Fruit fly (Drosophila melanogaster) whole organism, embryonic: ENCODE data around the gene CG13694.

ENCODE experiments used
- CG12769 ChIP-seq: fragments of 200-800 bp; sonication (Bioruptor generic); optimal IDR thresholded peaks from 2 replicates; lab custom pipeline; 2019; ENCODE audit warnings: missing biosample characterization, mild to moderate bottlenecking, missing genetic modification characterization, moderate library complexity
- CG13296 ChIP-seq: fragments of 200-800 bp; sonication (Bioruptor generic); optimal IDR thresholded peaks from 3 replicates; lab custom pipeline; 2018; ENCODE audit warnings: missing biosample characterization, mild to moderate bottlenecking, missing genetic modification characterization
- CG13894 ChIP-seq: fragments of 200-800 bp; sonication (Bioruptor generic); optimal IDR thresholded peaks from 3 replicates; lab custom pipeline; 2018; ENCODE audit warnings: missing biosample characterization, mild to moderate bottlenecking, missing genetic modification characterization, moderate library complexity
- CG14667 ChIP-seq: fragments of 200-800 bp; sonication (Bioruptor generic); IDR thresholded peaks from 2 replicates; pipeline ENCODE4 v1.3.6; 2022; ENCODE audit warnings: missing biosample characterization, missing genetic modification characterization
- CG14965 ChIP-seq: fragments of 200-800 bp; sonication (Bioruptor generic); optimal IDR thresholded peaks from 2 replicates; lab custom pipeline; 2016; ENCODE audit warnings: missing biosample characterization, missing genetic modification characterization, borderline replicate concordance
- CG15514 ChIP-seq: fragments of 200-800 bp; sonication (Bioruptor generic); optimal IDR thresholded peaks from 3 replicates; lab custom pipeline; 2017; ENCODE audit warnings: missing biosample characterization, missing genetic modification characterization, mild to moderate bottlenecking, moderate library complexity, missing genetic modification reagents
- CG18599 ChIP-seq: fragments of 200-800 bp; sonication (Bioruptor generic); optimal IDR thresholded peaks from 3 replicates; lab custom pipeline; 2017; ENCODE audit warnings: missing biosample characterization, missing genetic modification characterization, mild to moderate bottlenecking, moderate library complexity, missing genetic modification reagents
- CG2678 ChIP-seq: fragments of 200-800 bp; sonication (Bioruptor generic); optimal IDR thresholded peaks from 3 replicates; lab custom pipeline; 2019; ENCODE audit warnings: missing biosample characterization, mild to moderate bottlenecking, missing genetic modification characterization, moderate library complexity
- CG2889 ChIP-seq: fragments of 200-800 bp; sonication (Bioruptor generic); IDR thresholded peaks from 3 replicates; pipeline ENCODE4 v1.3.6; 2022; ENCODE audit warnings: missing biosample characterization, missing genetic modification characterization
- CG34376 ChIP-seq: fragments of 200-800 bp; sonication (Bioruptor generic); optimal IDR thresholded peaks from 2 replicates; lab custom pipeline; 2018; ENCODE audit warnings: missing biosample characterization, mild to moderate bottlenecking, missing genetic modification characterization
- CG3726 ChIP-seq: fragments of 200-800 bp; sonication (Bioruptor generic); IDR thresholded peaks from 3 replicates; pipeline ENCODE4, ENCODE4 v1.3.6; 2022; ENCODE audit warnings: missing biosample characterization, missing genetic modification characterization
- CG3847 ChIP-seq: fragments of 200-800 bp; sonication (Bioruptor generic); IDR thresholded peaks from 2 replicates; pipeline ENCODE4 v1.3.6; 2022; ENCODE audit warnings: missing biosample characterization, missing genetic modification characterization
- CG4328 ChIP-seq: fragments of 200-800 bp; sonication (Bioruptor generic); optimal IDR thresholded peaks from 3 replicates; lab custom pipeline; 2017; ENCODE audit warnings: missing biosample characterization, missing genetic modification reagents, missing genetic modification characterization
- CG5180 ChIP-seq: fragments of 200-800 bp; sonication (Bioruptor generic); optimal IDR thresholded peaks from 3 replicates; lab custom pipeline; 2017; ENCODE audit warnings: missing biosample characterization, missing genetic modification characterization, mild to moderate bottlenecking, moderate library complexity, missing genetic modification reagents
- CG7556 ChIP-seq: fragments of 200-800 bp; sonication (Bioruptor generic); optimal IDR thresholded peaks from 2 replicates; lab custom pipeline; 2017; ENCODE audit warnings: missing biosample characterization, mild to moderate bottlenecking, missing genetic modification characterization
- CG7928 ChIP-seq: fragments of 200-800 bp; sonication (Bioruptor generic); optimal IDR thresholded peaks from 2 replicates; lab custom pipeline; 2017; ENCODE audit warnings: missing biosample characterization, mild to moderate bottlenecking, missing genetic modification characterization
- CG8089 ChIP-seq: fragments of 200-800 bp; sonication (Bioruptor generic); optimal IDR thresholded peaks from 3 replicates; lab custom pipeline; 2016; ENCODE audit warnings: missing biosample characterization, missing genetic modification characterization
- CG8290 ChIP-seq, 3 experiments: fragments of 200-800 bp; sonication (Bioruptor generic); optimal IDR thresholded peaks; 2 replicates each; lab custom pipeline; 2016 to 2019; ENCODE audit warnings: missing biosample characterization in 3 of 3, missing genetic modification characterization in 3 of 3, mild to moderate bottlenecking in 2 of 3, moderate library complexity in 1 of 3
- Doc3 ChIP-seq: fragments of 200-800 bp; sonication (Bioruptor generic); IDR thresholded peaks from 3 replicates; pipeline ENCODE4 v1.3.6; 2022; ENCODE audit warnings: missing biosample characterization, missing genetic modification characterization; ENCODE audit not compliant: partially characterized antibody
- Ets97D ChIP-seq: fragments of 200-800 bp; sonication (Bioruptor generic); optimal IDR thresholded peaks from 3 replicates; lab custom pipeline; 2016; ENCODE audit warnings: missing biosample characterization, missing genetic modification characterization
- GATAe ChIP-seq: fragments of 200-800 bp; sonication (Bioruptor generic); conservative IDR thresholded peaks from 2 replicates; pipeline ENCODE4 v1.3.6; 2022; ENCODE audit warnings: missing biosample characterization, missing genetic modification characterization
- Gsc ChIP-seq: fragments of 200-800 bp; sonication (Bioruptor generic); IDR thresholded peaks from 2 replicates; pipeline ENCODE4 v1.3.6; 2022; ENCODE audit warnings: missing biosample characterization, missing genetic modification characterization
- Hey ChIP-seq: fragments of 200-800 bp; sonication (Bioruptor generic); optimal IDR thresholded peaks from 3 replicates; lab custom pipeline; 2018; ENCODE audit warnings: missing biosample characterization, mild to moderate bottlenecking, missing genetic modification characterization
- Hmr ChIP-seq: fragments of 200-800 bp; sonication (Bioruptor generic); optimal IDR thresholded peaks from 3 replicates; lab custom pipeline; 2017; ENCODE audit warnings: mild to moderate bottlenecking, missing biosample characterization, missing genetic modification reagents, missing genetic modification characterization
- Hr51 ChIP-seq, 2 experiments: fragments of 200-800 bp; sonication (Bioruptor generic); optimal IDR thresholded peaks; 2 replicates in 1 of 2; 3 replicates in 1 of 2; lab custom pipeline; 2016 to 2018; ENCODE audit warnings: missing biosample characterization in 2 of 2, missing genetic modification characterization in 2 of 2, mild to moderate bottlenecking in 1 of 2, moderate library complexity in 1 of 2
- Med ChIP-seq: fragments of 200-800 bp; sonication (Bioruptor generic); peaks from one replicate; lab custom pipeline; 2016; ENCODE audit warnings: missing biosample characterization, missing genetic modification characterization, mild to moderate bottlenecking, inconsistent platforms, moderate library complexity
- Meics ChIP-seq: fragments of 200-800 bp; sonication (Bioruptor generic); optimal IDR thresholded peaks from 2 replicates; lab custom pipeline; 2017; ENCODE audit warnings: missing biosample characterization, mild to moderate bottlenecking, missing genetic modification characterization
- NC2β ChIP-seq: fragments of 200-800 bp; sonication (Bioruptor generic); optimal IDR thresholded peaks from 2 replicates; lab custom pipeline; 2016; ENCODE audit warnings: missing biosample characterization, missing genetic modification characterization
- NK7.1 ChIP-seq: fragments of 200-800 bp; sonication (Bioruptor generic); optimal IDR thresholded peaks from 3 replicates; lab custom pipeline; 2016; ENCODE audit warnings: missing biosample characterization, missing genetic modification characterization
- Six4 ChIP-seq: fragments of 200-800 bp; sonication (Bioruptor generic); optimal IDR thresholded peaks from 2 replicates; lab custom pipeline; 2016; ENCODE audit warnings: missing biosample characterization, missing genetic modification characterization
- amos ChIP-seq: fragments of 200-800 bp; sonication (Bioruptor generic); IDR thresholded peaks from 2 replicates; pipeline ENCODE4 v1.3.6; 2022; ENCODE audit warnings: missing biosample characterization, missing genetic modification characterization; ENCODE audit not compliant: partially characterized antibody
- chinmo ChIP-seq: fragments of 200-800 bp; sonication (Bioruptor generic); IDR thresholded peaks from 4 replicates; pipeline ENCODE4 v1.3.6; 2022; ENCODE audit warnings: missing biosample characterization, missing genetic modification characterization; ENCODE audit not compliant: partially characterized antibody
- cwo ChIP-seq: fragments of 200-800 bp; sonication (Bioruptor generic); optimal IDR thresholded peaks from 3 replicates; lab custom pipeline; 2017; ENCODE audit warnings: missing biosample characterization, missing genetic modification characterization, mild to moderate bottlenecking, moderate library complexity, missing genetic modification reagents
- ems ChIP-seq: fragments of 200-800 bp; sonication (Bioruptor generic); optimal IDR thresholded peaks from 3 replicates; lab custom pipeline; 2016; ENCODE audit warnings: missing biosample characterization, missing genetic modification characterization
- esg ChIP-seq: fragments of 200-800 bp; sonication (Bioruptor generic); conservative IDR thresholded peaks from 2 replicates; pipeline ENCODE4 v1.3.6; 2022; ENCODE audit warnings: missing biosample characterization, missing genetic modification characterization
- grn ChIP-seq: fragments of 200-800 bp; sonication (Bioruptor generic); optimal IDR thresholded peaks from 3 replicates; lab custom pipeline; 2017; ENCODE audit warnings: missing biosample characterization, missing genetic modification characterization
- hkb ChIP-seq, 2 experiments: fragments of 200-800 bp in 1 of 2; fragments of >200 bp in 1 of 2; sonication (Bioruptor generic) in 1 of 2; IDR thresholded peaks in 1 of 2; optimal IDR thresholded peaks in 1 of 2; 2 replicates each; pipeline versions ENCODE4 v1.3.6 to Lab custom; 2017 to 2022; ENCODE audit warnings: missing biosample characterization in 1 of 2, missing genetic modification characterization in 1 of 2
- ind ChIP-seq: fragments of 200-800 bp; sonication (Bioruptor generic); optimal IDR thresholded peaks from 3 replicates; lab custom pipeline; 2016; ENCODE audit warnings: missing biosample characterization, missing genetic modification characterization
- kah ChIP-seq: fragments of 200-800 bp; sonication (Bioruptor generic); optimal IDR thresholded peaks from 2 replicates; lab custom pipeline; 2018; ENCODE audit warnings: missing biosample characterization, mild to moderate bottlenecking, missing genetic modification characterization
- kay ChIP-seq: fragments of 200-800 bp; sonication (Bioruptor generic); optimal IDR thresholded peaks from 2 replicates; lab custom pipeline; 2016; ENCODE audit warnings: missing biosample characterization, missing genetic modification characterization
- lbe ChIP-seq: fragments of 200-800 bp; sonication (Bioruptor generic); optimal IDR thresholded peaks from 2 replicates; lab custom pipeline; 2016; ENCODE audit warnings: missing biosample characterization, mild to moderate bottlenecking, missing genetic modification characterization
- lov ChIP-seq, 2 experiments: fragments of 200-800 bp in 1 of 2; fragments of >200 bp in 1 of 2; sonication (Bioruptor generic) in 1 of 2; IDR thresholded peaks in 1 of 2; optimal IDR thresholded peaks in 1 of 2; 2 replicates in 1 of 2; 3 replicates in 1 of 2; pipeline versions ENCODE4 v1.3.6 to Lab custom; 2017 to 2022; ENCODE audit warnings: missing biosample characterization in 1 of 2, missing genetic modification characterization in 1 of 2
- pho ChIP-seq: fragments of 200-800 bp; sonication (Bioruptor generic); optimal IDR thresholded peaks from 2 replicates; lab custom pipeline; 2016; ENCODE audit warnings: missing biosample characterization, missing genetic modification characterization
- sens ChIP-seq: fragments of 200-800 bp; sonication (Bioruptor generic); peaks from one replicate; lab custom pipeline; 2016; ENCODE audit warnings: missing biosample characterization, missing genetic modification characterization
- sr ChIP-seq: fragments of 200-800 bp; sonication (Bioruptor generic); IDR thresholded peaks from 3 replicates; pipeline ENCODE4 v1.3.6; 2022; ENCODE audit warnings: missing biosample characterization, missing genetic modification characterization
- vnd ChIP-seq: fragments of 200-800 bp; sonication (Bioruptor generic); IDR thresholded peaks from 3 replicates; pipeline ENCODE4 v1.3.6; 2022; ENCODE audit warnings: missing biosample characterization, missing genetic modification characterization; ENCODE audit not compliant: partially characterized antibody

The CG13694 gene

dm6 chr2L:140849-141248 is 24.6 kb upstream of the CG13694 start, which contains the start of the genes CG31975 and ovm (continued):
- TF ChIP-seq CG15514 = no peak
- TF ChIP-seq, all 482 proteins: peak for 3

DNA sequence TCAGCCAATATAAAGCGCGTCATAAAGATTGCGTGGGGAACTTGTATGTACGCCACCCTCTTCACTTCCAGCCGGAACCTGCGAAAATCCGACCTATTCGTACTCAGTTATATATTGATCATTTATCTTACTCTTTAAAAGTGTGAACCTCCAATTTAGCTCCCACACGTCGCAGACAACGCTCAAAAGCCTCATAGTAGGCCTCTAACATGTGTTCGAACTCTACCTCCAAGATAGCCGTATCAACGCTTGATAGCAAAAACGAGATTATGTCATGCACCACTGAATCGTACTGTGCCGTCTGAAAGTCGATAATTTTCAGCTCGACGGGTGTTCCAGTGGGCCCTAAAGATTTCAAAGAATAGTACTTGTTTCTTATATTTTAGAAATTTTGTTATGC is 23.3 kb upstream of the CG13694 start:
- TF ChIP-seq lov (optimal IDR thresholded peaks at IDR 0.05; lab: Kevin White, UChicago) (no peak), lov (GFP tag; IDR thresholded peaks at IDR 0.05; lab: Robert Waterston, UW) (no peak), NC2β (GFP tag; lab: Kevin White, UChicago) (no peak), Med (peak; percentile 59), pho (GFP tag; lab: Kevin White, UChicago) (no peak), Hr51 (GFP tag; optimal IDR thresholded peaks at IDR 0.05; lab: Kevin White, UChicago) (no peak), Gsc (GFP tag; lab: Robert Waterston, UW) (no peak), NK7.1 (GFP tag; lab: Kevin White, UChicago) (no peak), kah (GFP tag; lab: Kevin White, UChicago) (no peak), CG7928 (no peak), Ets97D (GFP tag; lab: Kevin White, UChicago) (no peak), Hmr (GFP tag; lab: Kevin White, UChicago) (peak; percentile 41), Meics (GFP tag; lab: Kevin White, UChicago) (peak; percentile 19), cwo (GFP tag; lab: Kevin White, UChicago) (peak; percentile 68), CG12769 (tag; lab: Kevin White, UChicago) (peak; percentile 18), Six4 (GFP tag; lab: Kevin White, UChicago) (no peak), amos (GFP tag; lab: Robert Waterston, UW) (no peak), vnd (GFP tag; lab: Robert Waterston, UW) (no peak), CG8089 (GFP tag; lab: Kevin White, UChicago) (no peak), lbe (GFP tag; lab: Kevin White, UChicago) (peak; percentile 7), kay (no peak), chinmo (GFP tag; lab: Robert Waterston, UW) (0 out of 4 replicates have a peak, but pooled peaks have one; percentile 25), CG3847 (GFP tag; lab: Robert Waterston, UW) (no peak), Hey (tag; lab: Kevin White, UChicago) (peak; percentile 40), hkb (optimal IDR thresholded peaks at IDR 0.05; lab: Kevin White, UChicago) (no peak), hkb (GFP tag; IDR thresholded peaks at IDR 0.05; lab: Robert Waterston, UW) (no peak), grn (peak; percentile 66), CG7556 (GFP tag; lab: Kevin White, UChicago) (no peak), sens (GFP tag; lab: Kevin White, UChicago) (peak; percentile 22), CG8290 (GFP tag; optimal IDR thresholded peaks at IDR 0.05; lab: Kevin White, UChicago) (no peak), CG8290 (tag; optimal IDR thresholded peaks at IDR 0.05; lab: Kevin White, UChicago) (peak in 1 of 2 experiments; percentile 34), ind (GFP tag; lab: Kevin White, UChicago) (no peak), CG13296 (GFP tag; lab: Kevin White, UChicago) (peak; percentile 40), CG14965 (GFP tag; lab: Kevin White, UChicago) (no peak), CG3726 (GFP tag; lab: Robert Waterston, UW) (no peak), GATAe (GFP tag; lab: Robert Waterston, UW) (0 out of 2 replicates have a peak, but pooled peaks have one; percentile 26), ems (no peak), CG34376 (peak; percentile 79), CG2678 (tag; lab: Kevin White, UChicago) (peak; percentile 27), sr (GFP tag; lab: Robert Waterston, UW) (no peak), CG5180 (GFP tag; lab: Kevin White, UChicago) (peak; percentile 52), CG14667 (GFP tag; lab: Robert Waterston, UW) (no peak), esg (no peak), CG2889 (GFP tag; lab: Robert Waterston, UW) (no peak), CG13894 (tag; lab: Kevin White, UChicago) (peak; percentile 77), CG4328 (GFP tag; lab: Kevin White, UChicago) (no peak), Doc3 (GFP tag; lab: Robert Waterston, UW) (no peak), CG18599 (GFP tag; lab: Kevin White, UChicago) (peak; percentile 8)
